Fruit fly (Drosophila melanogaster) whole organism, embryonic: ENCODE results near the gene CG7991.

Source experiments
- Ada2b ChIP-seq: fragments of 200-800 bp; sonication (Bioruptor generic); IDR thresholded peaks from 2 replicates; pipeline ENCODE4 v1.3.6; 2022; ENCODE audit warnings: missing biosample characterization, missing genetic modification characterization
- CG10274 ChIP-seq: fragments of 200-800 bp; sonication (Bioruptor generic); optimal IDR thresholded peaks from 3 replicates; lab custom pipeline; 2017; ENCODE audit warnings: missing biosample characterization, mild to moderate bottlenecking, missing genetic modification characterization
- CG11093 ChIP-seq: fragments of 200-800 bp; sonication (Bioruptor generic); IDR thresholded peaks from 3 replicates; pipeline ENCODE4 v1.3.6; 2022; ENCODE audit warnings: missing biosample characterization, missing genetic modification characterization
- CG14860 ChIP-seq: fragments of 200-800 bp; sonication (Bioruptor generic); IDR thresholded peaks from 3 replicates; pipeline ENCODE4 v1.3.6; 2022; ENCODE audit warnings: missing biosample characterization, missing genetic modification characterization; ENCODE audit not compliant: partially characterized antibody
- CrebB ChIP-seq: fragments of 200-800 bp; sonication (Bioruptor generic); optimal IDR thresholded peaks from 3 replicates; lab custom pipeline; 2018; ENCODE audit warnings: missing biosample characterization, mild to moderate bottlenecking, missing genetic modification characterization
- ERR ChIP-seq: fragments of 200-800 bp; sonication (Bioruptor generic); optimal IDR thresholded peaks from 2 replicates; lab custom pipeline; 2016; ENCODE audit warnings: missing biosample characterization, missing genetic modification characterization
- MBD-R2 ChIP-seq: fragments of 200-800 bp; sonication (Bioruptor generic); IDR thresholded peaks from 2 replicates; pipeline ENCODE4 v1.3.6; 2022; ENCODE audit warnings: missing biosample characterization, missing genetic modification characterization
- Mes4 ChIP-seq: fragments of 200-800 bp; sonication (Bioruptor generic); optimal IDR thresholded peaks from 2 replicates; lab custom pipeline; 2016; ENCODE audit warnings: missing biosample characterization, missing genetic modification characterization
- Nf-YC ChIP-seq: fragments of 200-800 bp; optimal IDR thresholded peaks from 3 replicates; lab custom pipeline; 2019; ENCODE audit warnings: missing biosample characterization, mild to moderate bottlenecking, missing genetic modification characterization, moderate library complexity
- TFAM ChIP-seq: fragments of 200-800 bp; sonication (Bioruptor generic); optimal IDR thresholded peaks from 2 replicates; lab custom pipeline; 2017; ENCODE audit warnings: missing biosample characterization, missing genetic modification characterization, inconsistent platforms
- bcd ChIP-seq: fragments of 200-800 bp; sonication (Bioruptor generic); optimal IDR thresholded peaks from 2 replicates; lab custom pipeline; 2017; ENCODE audit warnings: missing biosample characterization, mild to moderate bottlenecking, missing genetic modification characterization
- psq ChIP-seq: fragments of 200-800 bp; sonication (Bioruptor generic); optimal IDR thresholded peaks from 2 replicates; lab custom pipeline; 2017; ENCODE audit warnings: missing biosample characterization, missing genetic modification characterization
- sd ChIP-seq: fragments of 200-800 bp; sonication (Bioruptor generic); optimal IDR thresholded peaks from 3 replicates; lab custom pipeline; 2018; ENCODE audit warnings: missing biosample characterization, mild to moderate bottlenecking, missing genetic modification characterization, moderate library complexity

dm6 chr3L:1664205-1664604 is 10.3 kb upstream of the CG7991 start:
- TF ChIP-seq CG14860 (GFP tag; lab: Robert Waterston, UW) = no peak
- no peak for TF ChIP-seq CG10274 (GFP tag; lab: Kevin White, UChicago)
- no peak for TF ChIP-seq TFAM
- no peak for TF ChIP-seq MBD-R2 (GFP tag; lab: Robert Waterston, UW)
- TF ChIP-seq Mes4 = no peak
- TF ChIP-seq bcd (GFP tag; lab: Kevin White, UChicago) = no peak
- TF ChIP-seq psq = no peak
- TF ChIP-seq sd (tag; lab: Kevin White, UChicago) = no peak
- no peak for TF ChIP-seq Ada2b
- no peak for TF ChIP-seq CG11093 (GFP tag; lab: Robert Waterston, UW)
- no peak for TF ChIP-seq Nf-YC (tag; lab: Kevin White, UChicago)
- no peak for TF ChIP-seq ERR (GFP tag; lab: Kevin White, UChicago)
- TF ChIP-seq CrebB = no peak
